Worm (Caenorhabditis elegans) whole organism, midembryonic: Measurements from ENCODE around the gene F26F2.7.

Experiments used
- T22C8.4 ChIP-seq: fragments of 200-800 bp; sonication (Bioruptor generic); IDR thresholded peaks from 2 replicates; pipeline ENCODE4 v1.3.6; 2022; ENCODE audit warnings: missing genetic modification characterization, missing compliant biosample characterization
- cog-1 ChIP-seq: sonication (generic microtip); optimal IDR thresholded peaks from 2 replicates; lab custom pipeline; 2016; ENCODE audit warnings: missing genetic modification characterization, missing compliant biosample characterization
- flt-1 ChIP-seq: fragments of 200-800 bp; sonication (Bioruptor generic); IDR thresholded peaks from 2 replicates; pipeline ENCODE4 v1.3.6; 2022; ENCODE audit warnings: missing genetic modification characterization, missing compliant biosample characterization
- klf-2 ChIP-seq: fragments of 200-800 bp; sonication (Bioruptor generic); conservative IDR thresholded peaks from 2 replicates; pipeline ENCODE4 v1.3.6; 2022; ENCODE audit warnings: missing genetic modification reagents, missing genetic modification characterization, missing compliant biosample characterization
- med-1 ChIP-seq: sonication (generic microtip); optimal IDR thresholded peaks from 2 replicates; lab custom pipeline; 2017; ENCODE audit warnings: missing genetic modification characterization, mild to moderate bottlenecking, missing compliant biosample characterization, antibody characterized with exemption, missing genetic modification reagents; ENCODE audit not compliant: insufficient read depth
- ref-1 ChIP-seq: fragments of 200-800 bp; sonication (Bioruptor generic); conservative IDR thresholded peaks from 2 replicates; pipeline ENCODE4 v1.3.6; 2022; ENCODE audit warnings: missing genetic modification reagents, missing genetic modification characterization, missing compliant biosample characterization
- ztf-23 ChIP-seq: fragments of 200-800 bp; sonication (Bioruptor generic); IDR thresholded peaks from 2 replicates; pipeline ENCODE4 v1.3.6; 2022; ENCODE audit warnings: missing genetic modification reagents, missing genetic modification characterization, missing compliant biosample characterization

DNA sequence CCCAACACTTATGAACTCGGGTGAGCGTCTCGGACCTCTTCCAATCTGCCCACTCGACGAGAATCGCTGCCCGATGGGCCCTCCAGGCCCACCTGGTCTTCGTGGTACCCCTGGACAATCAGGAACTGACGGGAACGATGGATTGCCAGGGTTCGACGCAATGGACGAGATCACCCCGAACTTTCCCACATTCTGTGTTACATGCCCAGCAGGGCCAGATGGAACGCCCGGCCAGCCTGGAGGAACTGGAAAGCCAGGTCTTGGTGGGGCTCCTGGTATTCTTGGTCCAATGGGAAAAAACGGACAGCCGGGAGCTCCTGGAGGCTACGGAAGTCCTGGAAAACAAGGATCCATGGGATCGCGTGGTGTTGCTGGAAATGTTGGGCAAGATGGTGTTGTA is 19.9 kb downstream of the F26F2.7 start:
- TF ChIP-seq flt-1, result no peak
- no peak for TF ChIP-seq ref-1 (GFP tag; lab: Robert Waterston, UW)
- TF ChIP-seq med-1 (GFP tag; lab: Kevin White, UChicago), result no peak
- no peak for TF ChIP-seq ztf-23 (GFP tag; lab: Robert Waterston, UW)
- TF ChIP-seq cog-1 (tag; lab: Kevin White, UChicago), result no peak
- no peak for TF ChIP-seq klf-2
- TF ChIP-seq T22C8.4 (GFP tag; lab: Robert Waterston, UW), result no peak
